Worm (Caenorhabditis elegans) whole organism, L4 larva: ENCODE measurements around the gene R05F9.7.
"Not testable (repeated sequence)": the region's sequence is repeated elsewhere in the genome, so short reads cannot be mapped to it uniquely, and the experiment has no call there.

Experiments used
- dmd-9 ChIP-seq: fragments of 200-800 bp; sonication (Bioruptor generic); IDR thresholded peaks from 2 replicates; pipeline ENCODE4 v1.3.6; 2022; ENCODE audit warnings: missing genetic modification reagents, missing genetic modification characterization, missing compliant biosample characterization
- lin-38 ChIP-seq: fragments of 200-800 bp; sonication (Bioruptor generic); IDR thresholded peaks from 2 replicates; pipeline ENCODE4 v1.3.6; 2022; ENCODE audit warnings: missing genetic modification reagents, missing genetic modification characterization, missing compliant biosample characterization
- nhr-76 ChIP-seq: fragments of 150-350 bp; optimal IDR thresholded peaks from 2 replicates; lab custom pipeline; 2014; ENCODE audit warnings: missing biosample characterization, missing genetic modification characterization
- pha-4 ChIP-seq, 2 experiments: fragments of 150-350 bp in 1 of 2; fragments of 200-800 bp in 1 of 2; sonication (Bioruptor generic) in 1 of 2; IDR thresholded peaks in 1 of 2; optimal IDR thresholded peaks in 1 of 2; 2 replicates each; pipeline versions ENCODE4 v1.3.6 to Lab custom; 2014 to 2022; ENCODE audit warnings: missing genetic modification characterization in 2 of 2, missing genetic modification reagents in 2 of 2, missing biosample characterization in 1 of 2, missing compliant biosample characterization in 1 of 2
- pqm-1 ChIP-seq: sonication (generic microtip); optimal IDR thresholded peaks from 2 replicates; lab custom pipeline; 2017; ENCODE audit warnings: missing biosample characterization, missing genetic modification characterization
- spr-3 ChIP-seq: fragments of 200-800 bp; sonication (Bioruptor generic); optimal IDR thresholded peaks from 2 replicates; lab custom pipeline; 2018; ENCODE audit warnings: mild to moderate bottlenecking, missing genetic modification characterization, missing compliant biosample characterization
- zfp-2 ChIP-seq: sonication (generic microtip); optimal IDR thresholded peaks from 2 replicates; lab custom pipeline; 2016; ENCODE audit warnings: mild to moderate bottlenecking, missing genetic modification characterization, missing compliant biosample characterization

- not testable (repeated sequence) for TF ChIP-seq zfp-2 (tag; lab: Kevin White, UChicago); nhr-76 (tag; lab: Kevin White, UChicago); dmd-9 (GFP tag; lab: Robert Waterston, UW); pqm-1 (tag; lab: Kevin White, UChicago); pha-4 (GFP tag; IDR thresholded peaks at IDR 0.05; lab: Robert Waterston, UW); pha-4 (tag; optimal IDR thresholded peaks at IDR 0.05; lab: Kevin White, UChicago); lin-38 (GFP tag; lab: Robert Waterston, UW); spr-3 (GFP tag; lab: Kevin White, UChicago)
These were observed 17.6 kb downstream of the R05F9.7 start, which contains the start of gene sgt-1 for ce11 chrII:4903696-4904095.
